Worm (Caenorhabditis elegans) whole organism, L3 larva: ENCODE data around the gene nfi-1.
A peak's percentile ranks its signal among the peaks of the same experiment; 100 is the strongest.

ENCODE experiments used
- ceh-82 ChIP-seq: fragments of 150-350 bp; optimal IDR thresholded peaks from 2 replicates; lab custom pipeline; 2014; ENCODE audit warnings: missing biosample characterization, missing genetic modification characterization
- hmg-11 ChIP-seq: sonication (generic microtip); optimal IDR thresholded peaks from 2 replicates; lab custom pipeline; 2016; ENCODE audit warnings: missing genetic modification characterization, missing compliant biosample characterization
- lin-15B ChIP-seq: fragments of 150-350 bp; optimal IDR thresholded peaks from 2 replicates; lab custom pipeline; 2014; ENCODE audit warnings: missing biosample characterization, missing genetic modification characterization
- nhr-12 ChIP-seq: fragments of 150-350 bp; optimal IDR thresholded peaks from 2 replicates; lab custom pipeline; 2014; ENCODE audit warnings: missing biosample characterization, missing genetic modification characterization
- nhr-23 ChIP-seq: fragments of 150-350 bp; optimal IDR thresholded peaks from 2 replicates; lab custom pipeline; 2014; ENCODE audit warnings: missing biosample characterization, missing genetic modification reagents, missing genetic modification characterization
- nhr-237 ChIP-seq: fragments of 150-350 bp; optimal IDR thresholded peaks from 2 replicates; lab custom pipeline; 2014; ENCODE audit warnings: missing biosample characterization, missing genetic modification characterization
- skn-1 ChIP-seq: fragments of 150-350 bp; optimal IDR thresholded peaks from 2 replicates; lab custom pipeline; 2014; ENCODE audit warnings: missing biosample characterization, missing genetic modification characterization
- zag-1 ChIP-seq: fragments of 150-350 bp; optimal IDR thresholded peaks from 2 replicates; lab custom pipeline; 2014; ENCODE audit warnings: missing biosample characterization, missing genetic modification characterization

ce11 chrII:7496070-7496469 lies 41.9 kb upstream of the nfi-1 start, which contains the start of gene spi-1:
- no peak for TF ChIP-seq zag-1
- TF ChIP-seq skn-1 (tag; lab: Kevin White, UChicago) = no peak
- TF ChIP-seq nhr-237 = no peak
- no peak for TF ChIP-seq lin-15B
- TF ChIP-seq ceh-82 = no peak
- TF ChIP-seq nhr-12 = no peak
- no peak for TF ChIP-seq hmg-11 (tag; lab: Kevin White, UChicago)
- peak; percentile 59 for TF ChIP-seq nhr-23
